Fruit fly (Drosophila melanogaster) whole organism, pupa: Measurements from ENCODE around the gene CG11696.

Source experiments
- CG10348 ChIP-seq: fragments of 200-800 bp; sonication (Bioruptor generic); IDR thresholded peaks from 2 replicates; pipeline ENCODE4 v1.3.6; 2022; ENCODE audit warnings: missing biosample characterization, missing genetic modification characterization
- CG8159 ChIP-seq: fragments of 200-800 bp; sonication (Bioruptor generic); optimal IDR thresholded peaks from 3 replicates; lab custom pipeline; 2018; ENCODE audit warnings: missing biosample characterization, mild to moderate bottlenecking, missing genetic modification characterization, moderate library complexity
- CG9948 ChIP-seq: fragments of 200-800 bp; sonication (Bioruptor generic); optimal IDR thresholded peaks from 2 replicates; lab custom pipeline; 2018; ENCODE audit warnings: missing biosample characterization, mild to moderate bottlenecking, missing genetic modification characterization, moderate library complexity

DNA sequence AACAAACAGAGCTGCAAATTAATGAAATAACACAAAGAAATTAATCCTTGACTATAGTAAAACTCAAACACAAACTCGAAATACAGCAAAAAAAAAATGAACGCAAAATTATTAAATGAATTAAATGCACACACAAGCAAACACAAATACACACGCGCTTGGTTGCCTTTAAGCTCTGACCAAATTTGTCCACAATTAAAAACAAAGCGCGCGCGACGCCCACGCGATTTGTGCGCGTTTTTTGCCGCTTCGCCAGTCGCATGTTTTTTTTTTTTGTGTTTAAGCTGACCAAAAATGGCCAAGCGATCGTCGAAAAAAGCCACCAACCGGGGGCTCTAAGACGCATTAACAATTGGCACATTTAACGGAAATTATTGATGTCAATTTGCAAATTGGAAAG lies 30.2 kb upstream of the CG11696 start:
- no peak for TF ChIP-seq CG10348
- TF ChIP-seq CG8159 (tag; lab: Kevin White, UChicago) = no peak
- no peak for TF ChIP-seq CG9948 (tag; lab: Kevin White, UChicago)
